Worm (Caenorhabditis elegans): ENCODE results near the gene ins-10.

Gene ins-10

ce11 chrV:14033649-14034048 lies at the start of gene ins-10:
ins-10 (plus strand) TSS chrV:14033949.
- TF ChIP-seq klf-2 (GFP tag; conservative IDR thresholded peaks at IDR 0.05) (no peak), ztf-29 (GFP tag; IDR thresholded peaks at IDR 0.05) (no peak), flt-1 (GFP tag; IDR thresholded peaks at IDR 0.05) (no peak), ztf-23 (GFP tag; IDR thresholded peaks at IDR 0.05) (no peak), med-1 (GFP tag; optimal IDR thresholded peaks at IDR 0.05; ENCODE audit: insufficient read depth) (no peak), T22C8.4 (GFP tag; IDR thresholded peaks at IDR 0.05) (no peak), tab-1 (GFP tag; IDR thresholded peaks at IDR 0.05) (no peak), ref-1 (GFP tag; conservative IDR thresholded peaks at IDR 0.05) (no peak), cog-1 (tag; optimal IDR thresholded peaks at IDR 0.05) (no peak)

ce11 chrV:13984828-13985227 lies 48.9 kb upstream of the ins-10 start, which contains the start of gene end-1:
end-1 (plus strand) TSS chrV:13985128.
- TF ChIP-seq med-1 (GFP tag; optimal IDR thresholded peaks at IDR 0.05; ENCODE audit: insufficient read depth) (no peak), tab-1 (GFP tag; IDR thresholded peaks at IDR 0.05) (no peak), ref-1 (GFP tag; conservative IDR thresholded peaks at IDR 0.05) (no peak), ztf-29 (GFP tag; IDR thresholded peaks at IDR 0.05) (no peak), T22C8.4 (GFP tag; IDR thresholded peaks at IDR 0.05) (no peak), ztf-23 (GFP tag; IDR thresholded peaks at IDR 0.05) (no peak), cog-1 (tag; optimal IDR thresholded peaks at IDR 0.05) (no peak), klf-2 (GFP tag; conservative IDR thresholded peaks at IDR 0.05) (no peak), flt-1 (GFP tag; IDR thresholded peaks at IDR 0.05) (no peak)

DNA sequence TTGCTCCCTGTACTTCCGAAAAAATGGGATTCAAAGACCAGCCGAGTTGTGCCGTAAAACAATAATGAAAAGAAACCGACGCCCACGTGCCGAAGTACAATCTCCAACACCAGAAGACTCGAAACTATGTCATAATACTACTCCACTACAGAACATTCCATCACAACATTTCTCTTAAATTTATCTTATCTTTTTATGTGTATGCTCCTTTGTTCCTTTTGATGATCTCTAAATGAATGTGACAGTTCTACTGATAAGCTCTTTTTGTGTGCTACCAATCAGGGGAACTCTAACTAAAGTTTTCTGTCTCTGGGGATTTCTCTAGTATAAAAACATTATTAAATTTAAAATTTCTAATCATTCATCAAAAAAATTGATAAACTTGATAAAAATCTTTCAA lies 46.9 kb upstream of the ins-10 start:
- TF ChIP-seq klf-2 (GFP tag; conservative IDR thresholded peaks at IDR 0.05): no peak
- no peak for TF ChIP-seq cog-1 (tag; optimal IDR thresholded peaks at IDR 0.05)
- no peak for TF ChIP-seq ref-1 (GFP tag; conservative IDR thresholded peaks at IDR 0.05)
- no peak for TF ChIP-seq ztf-29 (GFP tag; IDR thresholded peaks at IDR 0.05)
- no peak for TF ChIP-seq med-1 (GFP tag; optimal IDR thresholded peaks at IDR 0.05; ENCODE audit: insufficient read depth)
- TF ChIP-seq ztf-23 (GFP tag; IDR thresholded peaks at IDR 0.05): no peak
- TF ChIP-seq T22C8.4 (GFP tag; IDR thresholded peaks at IDR 0.05): no peak
- no peak for TF ChIP-seq flt-1 (GFP tag; IDR thresholded peaks at IDR 0.05)
- no peak for TF ChIP-seq tab-1 (GFP tag; IDR thresholded peaks at IDR 0.05)

ce11 chrV:13992485-13992884 lies 41.3 kb upstream of the ins-10 start, which contains the start of gene droe-4:
droe-4 (plus strand) TSS chrV:13992656.
- TF ChIP-seq cog-1 (tag; optimal IDR thresholded peaks at IDR 0.05): no peak
- TF ChIP-seq flt-1 (GFP tag; IDR thresholded peaks at IDR 0.05): no peak
- TF ChIP-seq T22C8.4 (GFP tag; IDR thresholded peaks at IDR 0.05): no peak

- TF ChIP-seq ztf-23 (GFP tag; IDR thresholded peaks at IDR 0.05): no peak
- no peak for TF ChIP-seq ref-1 (GFP tag; conservative IDR thresholded peaks at IDR 0.05)
- no peak for TF ChIP-seq cog-1 (tag; optimal IDR thresholded peaks at IDR 0.05)
- TF ChIP-seq ztf-29 (GFP tag; IDR thresholded peaks at IDR 0.05): no peak
- TF ChIP-seq T22C8.4 (GFP tag; IDR thresholded peaks at IDR 0.05): no peak
- no peak for TF ChIP-seq med-1 (GFP tag; optimal IDR thresholded peaks at IDR 0.05; ENCODE audit: insufficient read depth)
- TF ChIP-seq klf-2 (GFP tag; conservative IDR thresholded peaks at IDR 0.05): no peak
- no peak for TF ChIP-seq tab-1 (GFP tag; IDR thresholded peaks at IDR 0.05)
- TF ChIP-seq flt-1 (GFP tag; IDR thresholded peaks at IDR 0.05): no peak
These were observed 40.3 kb upstream of the ins-10 start for ce11 chrV:13993478-13993877.

- TF ChIP-seq T22C8.4 (GFP tag; IDR thresholded peaks at IDR 0.05) (no peak), cog-1 (tag; optimal IDR thresholded peaks at IDR 0.05) (no peak), tab-1 (GFP tag; IDR thresholded peaks at IDR 0.05) (no peak), med-1 (GFP tag; optimal IDR thresholded peaks at IDR 0.05; ENCODE audit: insufficient read depth) (no peak), ztf-23 (GFP tag; IDR thresholded peaks at IDR 0.05) (no peak), klf-2 (GFP tag; conservative IDR thresholded peaks at IDR 0.05) (no peak), flt-1 (GFP tag; IDR thresholded peaks at IDR 0.05) (no peak), ref-1 (GFP tag; conservative IDR thresholded peaks at IDR 0.05) (no peak), ztf-29 (GFP tag; IDR thresholded peaks at IDR 0.05) (no peak)
These were observed 31.8 kb upstream of the ins-10 start for ce11 chrV:14001929-14002328.

DNA sequence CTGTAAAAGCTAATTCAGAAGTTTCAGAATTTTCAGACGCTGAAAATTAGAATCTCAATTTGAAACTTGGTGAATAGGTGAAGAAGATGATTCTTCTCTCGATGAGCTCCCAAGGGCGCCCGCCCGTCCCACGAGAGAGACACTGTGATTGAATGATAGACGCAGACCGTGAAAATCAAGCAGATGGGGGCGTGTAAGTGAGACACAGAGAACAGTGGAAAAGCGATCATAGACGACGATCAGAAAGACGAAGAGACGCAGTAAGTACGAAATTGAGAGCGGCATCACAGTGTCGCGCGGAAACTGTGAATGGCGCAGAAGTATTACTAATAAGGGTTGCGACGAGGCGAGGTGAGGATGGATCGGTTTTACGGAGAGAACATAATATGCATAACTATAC lies 31.3 kb upstream of the ins-10 start:
- TF ChIP-seq klf-2 (GFP tag; conservative IDR thresholded peaks at IDR 0.05): no peak
- TF ChIP-seq cog-1 (tag; optimal IDR thresholded peaks at IDR 0.05): peak; percentile 24
- TF ChIP-seq ref-1 (GFP tag; conservative IDR thresholded peaks at IDR 0.05): no peak

ce11 chrV:14003587-14004156 lies 30.1 kb upstream of the ins-10 start:
- TF ChIP-seq flt-1 (GFP tag; IDR thresholded peaks at IDR 0.05) (no peak), ztf-29 (GFP tag; IDR thresholded peaks at IDR 0.05) (no peak), cog-1 (tag; optimal IDR thresholded peaks at IDR 0.05) (no peak), klf-2 (GFP tag; conservative IDR thresholded peaks at IDR 0.05) (no peak), T22C8.4 (GFP tag; IDR thresholded peaks at IDR 0.05) (no peak), ref-1 (GFP tag; conservative IDR thresholded peaks at IDR 0.05) (no peak), med-1 (GFP tag; optimal IDR thresholded peaks at IDR 0.05; ENCODE audit: insufficient read depth) (no peak)

ce11 chrV:14004342-14004741 lies 29.4 kb upstream of the ins-10 start:
- TF ChIP-seq klf-2 (GFP tag; conservative IDR thresholded peaks at IDR 0.05): no peak
- TF ChIP-seq cog-1 (tag; optimal IDR thresholded peaks at IDR 0.05): no peak
- TF ChIP-seq flt-1 (GFP tag; IDR thresholded peaks at IDR 0.05): no peak
- no peak for TF ChIP-seq ref-1 (GFP tag; conservative IDR thresholded peaks at IDR 0.05)
- TF ChIP-seq T22C8.4 (GFP tag; IDR thresholded peaks at IDR 0.05): no peak
- TF ChIP-seq tab-1 (GFP tag; IDR thresholded peaks at IDR 0.05): no peak
- no peak for TF ChIP-seq ztf-23 (GFP tag; IDR thresholded peaks at IDR 0.05)
- TF ChIP-seq ztf-29 (GFP tag; IDR thresholded peaks at IDR 0.05): no peak
- no peak for TF ChIP-seq med-1 (GFP tag; optimal IDR thresholded peaks at IDR 0.05; ENCODE audit: insufficient read depth)

DNA sequence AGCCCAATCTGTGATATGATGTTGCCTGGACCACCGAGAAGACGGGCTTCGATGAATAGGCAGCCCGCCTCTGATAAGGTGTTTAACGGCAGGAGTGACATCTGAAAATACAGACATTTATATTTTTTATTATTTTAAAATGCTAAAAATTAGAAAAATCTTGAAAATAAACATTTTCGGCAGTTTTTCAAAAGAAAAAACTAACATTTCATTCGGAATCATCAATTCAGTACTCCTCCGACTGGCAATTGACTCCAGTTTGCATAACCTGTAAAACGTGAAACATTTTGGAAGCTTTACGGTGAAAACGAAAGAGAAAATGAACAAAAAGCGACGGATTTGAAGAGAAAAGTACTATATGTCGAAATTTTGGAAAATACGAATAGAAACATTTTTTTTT lies 27.9 kb upstream of the ins-10 start, which contains the start of gene ric-7:
ric-7 (minus strand) TSS at position 101 of the 400 bp plus-strand sequence.
- TF ChIP-seq med-1 (GFP tag; optimal IDR thresholded peaks at IDR 0.05; ENCODE audit: insufficient read depth) (no peak), cog-1 (tag; optimal IDR thresholded peaks at IDR 0.05) (no peak), T22C8.4 (GFP tag; IDR thresholded peaks at IDR 0.05) (no peak), flt-1 (GFP tag; IDR thresholded peaks at IDR 0.05) (no peak), ref-1 (GFP tag; conservative IDR thresholded peaks at IDR 0.05) (no peak), ztf-23 (GFP tag; IDR thresholded peaks at IDR 0.05) (no peak), klf-2 (GFP tag; conservative IDR thresholded peaks at IDR 0.05) (no peak), ztf-29 (GFP tag; IDR thresholded peaks at IDR 0.05) (no peak), tab-1 (GFP tag; IDR thresholded peaks at IDR 0.05) (no peak)

Measured in whole organism, midembryonic.